Worm (Caenorhabditis elegans) whole organism, midembryonic: ENCODE measurements around the gene fog-2.

Experiments
- T22C8.4 ChIP-seq: fragments of 200-800 bp; sonication (Bioruptor generic); IDR thresholded peaks from 2 replicates; pipeline ENCODE4 v1.3.6; 2022; ENCODE audit warnings: missing genetic modification characterization, missing compliant biosample characterization
- cog-1 ChIP-seq: sonication (generic microtip); optimal IDR thresholded peaks from 2 replicates; lab custom pipeline; 2016; ENCODE audit warnings: missing genetic modification characterization, missing compliant biosample characterization
- flt-1 ChIP-seq: fragments of 200-800 bp; sonication (Bioruptor generic); IDR thresholded peaks from 2 replicates; pipeline ENCODE4 v1.3.6; 2022; ENCODE audit warnings: missing genetic modification characterization, missing compliant biosample characterization
- med-1 ChIP-seq: sonication (generic microtip); optimal IDR thresholded peaks from 2 replicates; lab custom pipeline; 2017; ENCODE audit warnings: missing genetic modification characterization, mild to moderate bottlenecking, missing compliant biosample characterization, antibody characterized with exemption, missing genetic modification reagents; ENCODE audit not compliant: insufficient read depth
- ref-1 ChIP-seq: fragments of 200-800 bp; sonication (Bioruptor generic); conservative IDR thresholded peaks from 2 replicates; pipeline ENCODE4 v1.3.6; 2022; ENCODE audit warnings: missing genetic modification reagents, missing genetic modification characterization, missing compliant biosample characterization
- ztf-23 ChIP-seq: fragments of 200-800 bp; sonication (Bioruptor generic); IDR thresholded peaks from 2 replicates; pipeline ENCODE4 v1.3.6; 2022; ENCODE audit warnings: missing genetic modification reagents, missing genetic modification characterization, missing compliant biosample characterization

DNA sequence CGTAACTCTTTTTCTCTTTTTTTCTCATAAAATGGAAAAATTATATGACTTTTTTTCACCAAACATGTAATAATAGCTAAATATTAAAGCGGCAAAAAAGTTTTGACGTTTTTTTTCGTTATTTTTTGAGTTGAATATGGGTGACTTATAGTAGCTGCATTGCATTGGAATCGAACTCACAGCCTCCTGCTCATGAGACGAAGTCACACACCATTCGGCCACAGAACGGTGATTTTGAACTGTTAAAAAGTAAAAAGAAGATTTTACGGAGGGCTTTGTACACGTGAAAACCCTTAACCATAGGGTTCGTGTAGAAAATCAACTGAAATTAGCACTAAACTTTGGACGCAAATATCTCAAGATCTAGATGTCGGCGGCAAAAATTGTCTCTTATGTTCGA, 47.2 kb upstream of the fog-2 start:
- TF ChIP-seq ref-1 (GFP tag; lab: Robert Waterston, UW) = no peak
- no peak for TF ChIP-seq T22C8.4 (GFP tag; lab: Robert Waterston, UW)
- no peak for TF ChIP-seq ztf-23
- no peak for TF ChIP-seq med-1 (GFP tag; lab: Kevin White, UChicago)
- no peak for TF ChIP-seq cog-1 (tag; lab: Kevin White, UChicago)
- TF ChIP-seq flt-1 (GFP tag; lab: Robert Waterston, UW) = no peak
